Fruit fly (Drosophila melanogaster): ENCODE results near the gene CG43133.

CG43133 gene

DNA sequence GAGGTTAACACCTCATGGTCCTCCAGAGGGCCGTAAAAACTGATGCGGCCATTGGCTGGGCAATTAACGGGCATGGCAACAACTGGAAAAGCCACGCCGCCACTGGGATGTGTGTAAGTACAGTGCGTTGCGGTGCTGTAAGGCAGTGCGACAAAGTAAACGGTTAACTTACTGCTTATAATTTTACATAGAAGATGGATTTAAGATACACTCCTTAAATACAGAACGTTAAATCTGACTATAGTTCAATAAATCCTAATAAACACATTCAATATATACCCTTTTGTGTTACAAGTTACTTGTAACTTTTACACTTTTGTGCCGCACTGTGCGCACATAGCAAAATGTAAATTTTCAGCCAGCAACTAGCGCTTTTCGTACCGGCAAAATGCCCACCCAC lies 23.0 kb upstream of the CG43133 start (continued):
- no peak for TF ChIP-seq oc (tag; optimal IDR thresholded peaks at IDR 0.05)
- TF ChIP-seq CG1792 (GFP tag; optimal IDR thresholded peaks at IDR 0.05): no peak
- no peak for TF ChIP-seq CG12744 (GFP tag; optimal IDR thresholded peaks at IDR 0.05)
- TF ChIP-seq tna (GFP tag; IDR thresholded peaks at IDR 0.05; ENCODE audit: partially characterized antibody): no peak
- 0 out of 2 replicates have a peak, but pooled peaks have one; percentile 17 for TF ChIP-seq CG14667 (GFP tag; IDR thresholded peaks at IDR 0.05)
- TF ChIP-seq ap (GFP tag; IDR thresholded peaks at IDR 0.05): no peak
- 0 out of 2 replicates have a peak, but pooled peaks have one; percentile 9 for TF ChIP-seq MBD-R2 (GFP tag; IDR thresholded peaks at IDR 0.05)
- peak; percentile 15 for TF ChIP-seq grau (tag; optimal IDR thresholded peaks at IDR 0.05)
- TF ChIP-seq Atf-2 (GFP tag; optimal IDR thresholded peaks at IDR 0.05): no peak
- TF ChIP-seq CG11398 (GFP tag; optimal IDR thresholded peaks at IDR 0.05): no peak
- peak; percentile 23; the same call in 1 of the 2 replicates for TF ChIP-seq Atf6 (GFP tag; IDR thresholded peaks at IDR 0.05)
- TF ChIP-seq Deaf1 (tag; optimal IDR thresholded peaks at IDR 0.05): no peak
- TF ChIP-seq CG7372 (GFP tag; IDR thresholded peaks at IDR 0.05): no peak
- TF ChIP-seq pita (GFP tag; optimal IDR thresholded peaks at IDR 0.05): no peak
- TF ChIP-seq dysf (GFP tag; IDR thresholded peaks at IDR 0.05): peak; percentile 59; the same call in 2 of the 3 replicates
- TF ChIP-seq CG7556 (GFP tag; optimal IDR thresholded peaks at IDR 0.05): no peak
- TF ChIP-seq Bgb (GFP tag; IDR thresholded peaks at IDR 0.05; ENCODE audit: partially characterized antibody): no peak
- TF ChIP-seq lbe (GFP tag; optimal IDR thresholded peaks at IDR 0.05): no peak
- peak; percentile 20 for TF ChIP-seq CG7839 (tag; optimal IDR thresholded peaks at IDR 0.05)
- TF ChIP-seq CG2678 (tag; optimal IDR thresholded peaks at IDR 0.05): peak; percentile 47
- TF ChIP-seq sob (GFP tag; IDR thresholded peaks at IDR 0.05): 0 out of 2 replicates have a peak, but pooled peaks have one; percentile 18
- no peak for TF ChIP-seq CG13775 (GFP tag; optimal IDR thresholded peaks at IDR 0.05)
- no peak for TF ChIP-seq nau (GFP tag; optimal IDR thresholded peaks at IDR 0.05)
- no peak for TF ChIP-seq dpn (GFP tag; optimal IDR thresholded peaks at IDR 0.05)
- no peak for TF ChIP-seq CG1233 (GFP tag; optimal IDR thresholded peaks at IDR 0.05)
- no peak for TF ChIP-seq sc (optimal IDR thresholded peaks at IDR 0.05)
- no peak for TF ChIP-seq sc (GFP tag; optimal IDR thresholded peaks at IDR 0.05)
- TF ChIP-seq HLH3B (GFP tag; IDR thresholded peaks at IDR 0.05): no peak
- no peak for TF ChIP-seq CG16779 (GFP tag; IDR thresholded peaks at IDR 0.05)
- TF ChIP-seq eyg (GFP tag; optimal IDR thresholded peaks at IDR 0.05): no peak
- no peak for TF ChIP-seq CG31224 (GFP tag; IDR thresholded peaks at IDR 0.05)
- TF ChIP-seq Ada2b (GFP tag; IDR thresholded peaks at IDR 0.05): peak; percentile 33; the same call in 1 of the 2 replicates
- TF ChIP-seq Gsc (GFP tag; IDR thresholded peaks at IDR 0.05): no peak
- TF ChIP-seq caup (GFP tag; optimal IDR thresholded peaks at IDR 0.05; ENCODE audit: severe bottlenecking): peak; percentile 22
- no peak for TF ChIP-seq CG12155 (GFP tag; optimal IDR thresholded peaks at IDR 0.05)
- TF ChIP-seq dati (GFP tag; IDR thresholded peaks at IDR 0.05): no peak
- no peak for TF ChIP-seq z (GFP tag; IDR thresholded peaks at IDR 0.05)
- no peak for TF ChIP-seq fd64A (GFP tag; optimal IDR thresholded peaks at IDR 0.05)
- no peak for TF ChIP-seq CkIIα-i1 (GFP tag; IDR thresholded peaks at IDR 0.05)
- TF ChIP-seq dimm (GFP tag; IDR thresholded peaks at IDR 0.05): no peak
- no peak for TF ChIP-seq CG17568 (GFP tag; optimal IDR thresholded peaks at IDR 0.05)
- no peak for TF ChIP-seq hkb (optimal IDR thresholded peaks at IDR 0.05)
- 0 out of 2 replicates have a peak, but pooled peaks have one; percentile 13 for TF ChIP-seq hkb (GFP tag; IDR thresholded peaks at IDR 0.05)
- TF ChIP-seq CG11504 (tag; optimal IDR thresholded peaks at IDR 0.05): peak; percentile 28
- no peak for TF ChIP-seq CG33557 (GFP tag; optimal IDR thresholded peaks at IDR 0.05)
- no peak for TF ChIP-seq Mad (GFP tag; optimal IDR thresholded peaks at IDR 0.05)
- no peak for TF ChIP-seq Mes4 (GFP tag; optimal IDR thresholded peaks at IDR 0.05)
- no peak for TF ChIP-seq abd-A (tag; optimal IDR thresholded peaks at IDR 0.05)
- TF ChIP-seq gsb (GFP tag; IDR thresholded peaks at IDR 0.05): 0 out of 2 replicates have a peak, but pooled peaks have one; percentile 23
- TF ChIP-seq Pdp1 (GFP tag; optimal IDR thresholded peaks at IDR 0.05): no peak
- TF ChIP-seq pros (GFP tag; optimal IDR thresholded peaks at IDR 0.05): no peak
